Fruit fly (Drosophila melanogaster): ENCODE measurements around the gene CG11586.
A peak's percentile ranks its signal among the peaks of the same experiment; 100 is the strongest.

Gene CG11586

dm6 chr3L:4310604-4311003 is 48.3 kb upstream of the CG11586 start (continued):
- TF ChIP-seq CG12391 (tag; optimal IDR thresholded peaks at IDR 0.05) = no peak
- TF ChIP-seq gem (tag; optimal IDR thresholded peaks at IDR 0.05) = peak; percentile 22
- TF ChIP-seq CG30403 (GFP tag; optimal IDR thresholded peaks at IDR 0.05) = no peak
- TF ChIP-seq CG9609 (GFP tag; optimal IDR thresholded peaks at IDR 0.05) = no peak
- TF ChIP-seq Asciz (GFP tag; optimal IDR thresholded peaks at IDR 0.05) = peak; percentile 23
- TF ChIP-seq CG8944 (GFP tag; optimal IDR thresholded peaks at IDR 0.05) = no peak
- no peak for TF ChIP-seq phol (tag; optimal IDR thresholded peaks at IDR 0.05)
- TF ChIP-seq CG4424 (GFP tag; optimal IDR thresholded peaks at IDR 0.05) = no peak
- TF ChIP-seq CG2889 (GFP tag; IDR thresholded peaks at IDR 0.05) = no peak
- no peak for TF ChIP-seq pan (optimal IDR thresholded peaks at IDR 0.05)
- peak in 1 of 2 experiments; percentile 8 for TF ChIP-seq pan (GFP tag; optimal IDR thresholded peaks at IDR 0.05 in 1 of 2, IDR thresholded peaks at IDR 0.05 in 1 of 2)
- TF ChIP-seq Nf-YB (GFP tag; optimal IDR thresholded peaks at IDR 0.05) = no peak
- TF ChIP-seq CG7839 (tag; optimal IDR thresholded peaks at IDR 0.05) = no peak
- 0 out of 3 replicates have a peak, but pooled peaks have one; percentile 31 for TF ChIP-seq ci (GFP tag; IDR thresholded peaks at IDR 0.05)
- no peak for TF ChIP-seq rib (GFP tag; IDR thresholded peaks at IDR 0.05)
- TF ChIP-seq salm (tag; optimal IDR thresholded peaks at IDR 0.05) = no peak
- no peak for TF ChIP-seq CG13624 (GFP tag; optimal IDR thresholded peaks at IDR 0.05)
- TF ChIP-seq vvl (GFP tag; IDR thresholded peaks at IDR 0.05) = peak; percentile 34; the same call in 1 of the 2 replicates
- TF ChIP-seq E2f1 (GFP tag; IDR thresholded peaks at IDR 0.05) = no peak
- no peak for TF ChIP-seq CG11085 (GFP tag; IDR thresholded peaks at IDR 0.05)
- no peak for TF ChIP-seq hkb (optimal IDR thresholded peaks at IDR 0.05)
- TF ChIP-seq hkb (GFP tag; IDR thresholded peaks at IDR 0.05) = no peak
- no peak for TF ChIP-seq Dbx (GFP tag; IDR thresholded peaks at IDR 0.05)
- TF ChIP-seq CG17361 (GFP tag; IDR thresholded peaks at IDR 0.05) = no peak
- TF ChIP-seq CG10654 (GFP tag; optimal IDR thresholded peaks at IDR 0.05) = no peak
- TF ChIP-seq wor (GFP tag; IDR thresholded peaks at IDR 0.05) = no peak
- TF ChIP-seq mirr (GFP tag; optimal IDR thresholded peaks at IDR 0.05) = no peak
- no peak for TF ChIP-seq lov (optimal IDR thresholded peaks at IDR 0.05)
- TF ChIP-seq lov (GFP tag; IDR thresholded peaks at IDR 0.05) = no peak
- no peak for TF ChIP-seq hth (optimal IDR thresholded peaks at IDR 0.05)
- TF ChIP-seq CG5180 (GFP tag; optimal IDR thresholded peaks at IDR 0.05) = no peak
- no peak for TF ChIP-seq CG7357 (GFP tag; IDR thresholded peaks at IDR 0.05)
- TF ChIP-seq CG33557 (GFP tag; optimal IDR thresholded peaks at IDR 0.05) = no peak
- no peak for TF ChIP-seq sc (optimal IDR thresholded peaks at IDR 0.05)
- no peak for TF ChIP-seq sc (GFP tag; optimal IDR thresholded peaks at IDR 0.05)
- no peak for TF ChIP-seq gcm (GFP tag; optimal IDR thresholded peaks at IDR 0.05)
- no peak for TF ChIP-seq CG2129 (GFP tag; IDR thresholded peaks at IDR 0.05; ENCODE audit: partially characterized antibody)
- no peak for TF ChIP-seq CG7372 (GFP tag; IDR thresholded peaks at IDR 0.05)
- TF ChIP-seq unpg (GFP tag; optimal IDR thresholded peaks at IDR 0.05) = peak; percentile 5
- no peak for TF ChIP-seq luna (GFP tag; optimal IDR thresholded peaks at IDR 0.05)
- TF ChIP-seq Dek (tag; optimal IDR thresholded peaks at IDR 0.05) = no peak
- peak; percentile 30 for TF ChIP-seq CG11504 (tag; optimal IDR thresholded peaks at IDR 0.05)
- no peak for TF ChIP-seq Oli (tag; optimal IDR thresholded peaks at IDR 0.05)
- TF ChIP-seq CG12104 (GFP tag; optimal IDR thresholded peaks at IDR 0.05) = no peak
- no peak for TF ChIP-seq CrebB (tag; optimal IDR thresholded peaks at IDR 0.05)
- TF ChIP-seq CG10209 (GFP tag; optimal IDR thresholded peaks at IDR 0.05) = no peak
- TF ChIP-seq Sox100B (GFP tag; optimal IDR thresholded peaks at IDR 0.05) = no peak
- no peak for TF ChIP-seq vfl (GFP tag; optimal IDR thresholded peaks at IDR 0.05)
- TF ChIP-seq CG14667 (GFP tag; IDR thresholded peaks at IDR 0.05) = no peak
- TF ChIP-seq ac (GFP tag; optimal IDR thresholded peaks at IDR 0.05) = no peak
- TF ChIP-seq Eip74EF (GFP tag; optimal IDR thresholded peaks at IDR 0.05) = no peak
- TF ChIP-seq CG12942 (GFP tag; optimal IDR thresholded peaks at IDR 0.05) = no peak
- no peak for TF ChIP-seq NC2β (GFP tag; optimal IDR thresholded peaks at IDR 0.05)

All from whole organism, embryonic.